Worm (Caenorhabditis elegans) whole organism, midembryonic: ENCODE measurements around the gene noah-2.

Source experiments
- T22C8.4 ChIP-seq: fragments of 200-800 bp; sonication (Bioruptor generic); IDR thresholded peaks from 2 replicates; pipeline ENCODE4 v1.3.6; 2022; ENCODE audit warnings: missing genetic modification characterization, missing compliant biosample characterization
- cog-1 ChIP-seq: sonication (generic microtip); optimal IDR thresholded peaks from 2 replicates; lab custom pipeline; 2016; ENCODE audit warnings: missing genetic modification characterization, missing compliant biosample characterization
- flt-1 ChIP-seq: fragments of 200-800 bp; sonication (Bioruptor generic); IDR thresholded peaks from 2 replicates; pipeline ENCODE4 v1.3.6; 2022; ENCODE audit warnings: missing genetic modification characterization, missing compliant biosample characterization
- klf-2 ChIP-seq: fragments of 200-800 bp; sonication (Bioruptor generic); conservative IDR thresholded peaks from 2 replicates; pipeline ENCODE4 v1.3.6; 2022; ENCODE audit warnings: missing genetic modification reagents, missing genetic modification characterization, missing compliant biosample characterization
- med-1 ChIP-seq: sonication (generic microtip); optimal IDR thresholded peaks from 2 replicates; lab custom pipeline; 2017; ENCODE audit warnings: missing genetic modification characterization, mild to moderate bottlenecking, missing compliant biosample characterization, antibody characterized with exemption, missing genetic modification reagents; ENCODE audit not compliant: insufficient read depth
- ref-1 ChIP-seq: fragments of 200-800 bp; sonication (Bioruptor generic); conservative IDR thresholded peaks from 2 replicates; pipeline ENCODE4 v1.3.6; 2022; ENCODE audit warnings: missing genetic modification reagents, missing genetic modification characterization, missing compliant biosample characterization
- tab-1 ChIP-seq: fragments of 200-800 bp; sonication (Bioruptor generic); IDR thresholded peaks from 2 replicates; pipeline ENCODE4 v1.3.6; 2022; ENCODE audit warnings: missing genetic modification characterization, missing compliant biosample characterization
- ztf-23 ChIP-seq: fragments of 200-800 bp; sonication (Bioruptor generic); IDR thresholded peaks from 2 replicates; pipeline ENCODE4 v1.3.6; 2022; ENCODE audit warnings: missing genetic modification reagents, missing genetic modification characterization, missing compliant biosample characterization

DNA sequence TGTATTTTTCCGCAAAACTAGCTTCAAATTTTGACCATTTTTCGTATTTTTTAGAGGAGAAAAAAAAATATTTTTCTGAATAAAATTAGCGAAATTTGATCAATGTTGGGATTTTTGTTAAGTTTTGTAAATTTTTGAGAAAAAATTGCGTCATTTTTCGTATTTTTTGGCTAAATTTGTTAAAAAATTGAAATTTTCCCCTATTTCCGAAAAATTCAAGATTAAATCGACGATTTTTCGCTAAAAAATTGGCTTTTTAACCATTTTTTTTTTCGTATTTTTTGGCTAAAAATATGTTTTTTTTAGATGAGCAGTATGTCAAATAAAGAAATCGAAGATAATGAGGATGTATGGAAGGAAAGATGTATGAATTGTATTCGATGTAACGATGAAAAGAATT, 13.9 kb upstream of the noah-2 start, which contains the start of gene cfp-1:
- no peak for TF ChIP-seq tab-1
- no peak for TF ChIP-seq cog-1 (tag; lab: Kevin White, UChicago)
- TF ChIP-seq med-1 (GFP tag; lab: Kevin White, UChicago): no peak
- no peak for TF ChIP-seq T22C8.4 (GFP tag; lab: Robert Waterston, UW)
- no peak for TF ChIP-seq ref-1 (GFP tag; lab: Robert Waterston, UW)
- no peak for TF ChIP-seq klf-2 (GFP tag; lab: Robert Waterston, UW)
- no peak for TF ChIP-seq ztf-23
- no peak for TF ChIP-seq flt-1 (GFP tag; lab: Robert Waterston, UW)
